Fruit fly (Drosophila melanogaster) whole organism, embryonic: ENCODE results near the gene pHCl-2.

Experiments used
- Ada2b ChIP-seq: fragments of 200-800 bp; sonication (Bioruptor generic); IDR thresholded peaks from 2 replicates; pipeline ENCODE4 v1.3.6; 2022; ENCODE audit warnings: missing biosample characterization, missing genetic modification characterization
- B-H1 ChIP-seq: fragments of 200-800 bp; sonication (Bioruptor generic); IDR thresholded peaks from 3 replicates; pipeline ENCODE4 v1.3.6; 2022; ENCODE audit warnings: missing biosample characterization, missing genetic modification characterization
- Bdp1 ChIP-seq: fragments of 200-800 bp; sonication (Bioruptor generic); optimal IDR thresholded peaks from 3 replicates; lab custom pipeline; 2016; ENCODE audit warnings: missing biosample characterization, missing genetic modification characterization
- CG11560 ChIP-seq: fragments of 200-800 bp; sonication (Bioruptor generic); IDR thresholded peaks from 3 replicates; pipeline ENCODE4 v1.3.6; 2022; ENCODE audit warnings: missing biosample characterization, missing genetic modification characterization
- CG11723 ChIP-seq: fragments of 200-800 bp; sonication (Bioruptor generic); optimal IDR thresholded peaks from 2 replicates; lab custom pipeline; 2017; ENCODE audit warnings: missing biosample characterization, mild to moderate bottlenecking, missing genetic modification characterization
- CG12659 ChIP-seq: fragments of 200-800 bp; sonication (Bioruptor generic); optimal IDR thresholded peaks from 3 replicates; lab custom pipeline; 2017; ENCODE audit warnings: mild to moderate bottlenecking, missing biosample characterization, missing genetic modification reagents, missing genetic modification characterization
- CG13123 ChIP-seq: fragments of 200-800 bp; sonication (Bioruptor generic); optimal IDR thresholded peaks from 2 replicates; lab custom pipeline; 2016; ENCODE audit warnings: missing biosample characterization, missing genetic modification characterization
- CG14050 ChIP-seq: fragments of 200-800 bp; sonication (Bioruptor generic); IDR thresholded peaks from 3 replicates; pipeline ENCODE4 v1.3.6; 2022; ENCODE audit warnings: missing biosample characterization, missing genetic modification characterization
- CG14667 ChIP-seq: fragments of 200-800 bp; sonication (Bioruptor generic); IDR thresholded peaks from 2 replicates; pipeline ENCODE4 v1.3.6; 2022; ENCODE audit warnings: missing biosample characterization, missing genetic modification characterization
- CG15696 ChIP-seq: fragments of 200-800 bp; sonication (Bioruptor generic); optimal IDR thresholded peaks from 2 replicates; lab custom pipeline; 2019; ENCODE audit warnings: missing biosample characterization, mild to moderate bottlenecking, missing genetic modification characterization, moderate library complexity
- CG17385 ChIP-seq: fragments of 200-800 bp; sonication (Bioruptor generic); optimal IDR thresholded peaks from 3 replicates; lab custom pipeline; 2018; ENCODE audit warnings: missing biosample characterization, mild to moderate bottlenecking, missing genetic modification characterization
- CG17912 ChIP-seq: fragments of 200-800 bp; sonication (Bioruptor generic); optimal IDR thresholded peaks from 2 replicates; lab custom pipeline; 2018; ENCODE audit warnings: missing biosample characterization, mild to moderate bottlenecking, missing genetic modification characterization
- CG18262 ChIP-seq: fragments of 200-800 bp; optimal IDR thresholded peaks from 3 replicates; lab custom pipeline; 2019; ENCODE audit warnings: missing biosample characterization, mild to moderate bottlenecking, missing genetic modification characterization, moderate library complexity
- CG18619 ChIP-seq: fragments of 200-800 bp; sonication (Bioruptor generic); optimal IDR thresholded peaks from 3 replicates; lab custom pipeline; 2017; ENCODE audit warnings: missing biosample characterization, mild to moderate bottlenecking, missing genetic modification characterization
- CG2199 ChIP-seq: fragments of 200-800 bp; sonication (Bioruptor generic); IDR thresholded peaks from 3 replicates; pipeline ENCODE4 v1.3.6; 2022; ENCODE audit warnings: missing biosample characterization, missing genetic modification characterization
- CG2202 ChIP-seq: fragments of 200-800 bp; sonication (Bioruptor generic); optimal IDR thresholded peaks from 2 replicates; lab custom pipeline; 2018; ENCODE audit warnings: missing biosample characterization, mild to moderate bottlenecking, missing genetic modification characterization
- CG32772 ChIP-seq: fragments of 200-800 bp; sonication (Bioruptor generic); IDR thresholded peaks from 2 replicates; pipeline ENCODE4 v1.3.6; 2022; ENCODE audit warnings: missing biosample characterization, missing genetic modification characterization
- CG33213 ChIP-seq: fragments of 200-800 bp; sonication (Bioruptor generic); optimal IDR thresholded peaks from 3 replicates; lab custom pipeline; 2016; ENCODE audit warnings: missing biosample characterization, missing genetic modification characterization
- CG3995 ChIP-seq: fragments of 200-800 bp; sonication (Bioruptor generic); optimal IDR thresholded peaks from 3 replicates; lab custom pipeline; 2016; ENCODE audit warnings: missing biosample characterization, missing genetic modification characterization
- CG4282 ChIP-seq: fragments of 200-800 bp; sonication (Bioruptor generic); optimal IDR thresholded peaks from 2 replicates; lab custom pipeline; 2016; ENCODE audit warnings: missing biosample characterization, missing genetic modification characterization
- CG4360 ChIP-seq: fragments of 200-800 bp; sonication (Bioruptor generic); IDR thresholded peaks from 2 replicates; pipeline ENCODE4 v1.3.6; 2022; ENCODE audit warnings: missing biosample characterization, missing genetic modification characterization
- CG6254 ChIP-seq: fragments of 200-800 bp; sonication (Bioruptor generic); optimal IDR thresholded peaks from 3 replicates; lab custom pipeline; 2017; ENCODE audit warnings: mild to moderate bottlenecking, missing biosample characterization, missing genetic modification reagents, missing genetic modification characterization
- CG6683 ChIP-seq: fragments of 200-800 bp; sonication (Bioruptor generic); optimal IDR thresholded peaks from 2 replicates; lab custom pipeline; 2017; ENCODE audit warnings: missing biosample characterization, mild to moderate bottlenecking, missing genetic modification characterization, missing genetic modification reagents
- CG8924 ChIP-seq: fragments of 200-800 bp; optimal IDR thresholded peaks from 3 replicates; lab custom pipeline; 2019; ENCODE audit warnings: missing biosample characterization, mild to moderate bottlenecking, missing genetic modification characterization, moderate library complexity
- CTCF ChIP-seq: fragments of 200-800 bp; sonication (Bioruptor generic); optimal IDR thresholded peaks from 2 replicates; lab custom pipeline; 2017; ENCODE audit warnings: missing biosample characterization, mild to moderate bottlenecking, missing genetic modification characterization, moderate library complexity
- D19A ChIP-seq: fragments of 200-800 bp; optimal IDR thresholded peaks from 3 replicates; lab custom pipeline; 2019; ENCODE audit warnings: missing biosample characterization, mild to moderate bottlenecking, missing genetic modification characterization, moderate library complexity
- Dfd ChIP-seq, 2 experiments: fragments of >200 bp; optimal IDR thresholded peaks; 2 replicates each; lab custom pipeline; 2017; ENCODE audit warnings: missing biosample characterization in 2 of 2, missing genetic modification characterization in 2 of 2
- Elba2 ChIP-seq: fragments of 200-800 bp; sonication (Bioruptor generic); optimal IDR thresholded peaks from 3 replicates; lab custom pipeline; 2016; ENCODE audit warnings: missing biosample characterization, missing genetic modification characterization
- Fer2 ChIP-seq: fragments of 200-800 bp; sonication (Bioruptor generic); optimal IDR thresholded peaks from 2 replicates; lab custom pipeline; 2018; ENCODE audit warnings: missing biosample characterization, mild to moderate bottlenecking, missing genetic modification characterization, moderate library complexity
- Hr3 ChIP-seq: fragments of 200-800 bp; sonication (Bioruptor generic); optimal IDR thresholded peaks from 3 replicates; lab custom pipeline; 2016; ENCODE audit warnings: missing biosample characterization, missing genetic modification characterization
- Max ChIP-seq: fragments of 200-800 bp; sonication (Bioruptor generic); optimal IDR thresholded peaks from 2 replicates; lab custom pipeline; 2016; ENCODE audit warnings: missing biosample characterization, mild to moderate bottlenecking, missing genetic modification characterization
- Meics ChIP-seq: fragments of 200-800 bp; sonication (Bioruptor generic); optimal IDR thresholded peaks from 2 replicates; lab custom pipeline; 2017; ENCODE audit warnings: missing biosample characterization, mild to moderate bottlenecking, missing genetic modification characterization
- Ptx1 ChIP-seq: fragments of 200-800 bp; sonication (Bioruptor generic); IDR thresholded peaks from 2 replicates; pipeline ENCODE4 v1.3.6; 2022; ENCODE audit warnings: missing biosample characterization, missing genetic modification characterization
- ac ChIP-seq: fragments of 200-800 bp; sonication (Bioruptor generic); optimal IDR thresholded peaks from 3 replicates; lab custom pipeline; 2017; ENCODE audit warnings: missing biosample characterization, mild to moderate bottlenecking, missing genetic modification characterization
- amos ChIP-seq: fragments of 200-800 bp; sonication (Bioruptor generic); IDR thresholded peaks from 2 replicates; pipeline ENCODE4 v1.3.6; 2022; ENCODE audit warnings: missing biosample characterization, missing genetic modification characterization; ENCODE audit not compliant: partially characterized antibody
- ato ChIP-seq: fragments of 200-800 bp; sonication (Bioruptor generic); IDR thresholded peaks from 2 replicates; pipeline ENCODE4 v1.3.6; 2022; ENCODE audit warnings: missing biosample characterization, missing genetic modification characterization; ENCODE audit not compliant: partially characterized antibody
- bab2 ChIP-seq: fragments of 200-800 bp; sonication (Bioruptor generic); optimal IDR thresholded peaks from 2 replicates; lab custom pipeline; 2016; ENCODE audit warnings: missing biosample characterization, missing genetic modification characterization
- cg ChIP-seq: fragments of 200-800 bp; sonication (Bioruptor generic); optimal IDR thresholded peaks from 3 replicates; lab custom pipeline; 2019; ENCODE audit warnings: missing biosample characterization, mild to moderate bottlenecking, missing genetic modification characterization, moderate library complexity
- ci ChIP-seq: fragments of 200-800 bp; sonication (Bioruptor generic); IDR thresholded peaks from 3 replicates; pipeline ENCODE4 v1.3.6; 2022; ENCODE audit warnings: missing biosample characterization, missing genetic modification characterization
- gfzf ChIP-seq: fragments of 200-800 bp; sonication (Bioruptor generic); optimal IDR thresholded peaks from 2 replicates; lab custom pipeline; 2016; ENCODE audit warnings: missing biosample characterization, mild to moderate bottlenecking, missing genetic modification characterization, moderate library complexity
- gsb-n ChIP-seq: fragments of 200-800 bp; sonication (Bioruptor generic); optimal IDR thresholded peaks from 3 replicates; lab custom pipeline; 2018; ENCODE audit warnings: missing biosample characterization, mild to moderate bottlenecking, missing genetic modification characterization
- klu ChIP-seq: fragments of 200-800 bp; sonication (Bioruptor generic); IDR thresholded peaks from 2 replicates; pipeline ENCODE4 v1.3.6; 2022; ENCODE audit warnings: missing biosample characterization, missing genetic modification characterization
- lov ChIP-seq, 2 experiments: fragments of 200-800 bp in 1 of 2; fragments of >200 bp in 1 of 2; sonication (Bioruptor generic) in 1 of 2; IDR thresholded peaks in 1 of 2; optimal IDR thresholded peaks in 1 of 2; 2 replicates in 1 of 2; 3 replicates in 1 of 2; pipeline versions ENCODE4 v1.3.6 to Lab custom; 2017 to 2022; ENCODE audit warnings: missing biosample characterization in 1 of 2, missing genetic modification characterization in 1 of 2
- mam ChIP-seq: fragments of 200-800 bp; sonication (Bioruptor generic); optimal IDR thresholded peaks from 3 replicates; lab custom pipeline; 2016; ENCODE audit warnings: missing biosample characterization, missing genetic modification characterization
- mld ChIP-seq: fragments of 200-800 bp; sonication (Bioruptor generic); IDR thresholded peaks from 3 replicates; pipeline ENCODE4 v1.3.6; 2022; ENCODE audit warnings: missing biosample characterization, missing genetic modification characterization; ENCODE audit not compliant: partially characterized antibody
- pb ChIP-seq: fragments of 200-800 bp; sonication (Bioruptor generic); optimal IDR thresholded peaks from 3 replicates; lab custom pipeline; 2016; ENCODE audit warnings: missing biosample characterization, missing genetic modification characterization
- sd ChIP-seq: fragments of 200-800 bp; sonication (Bioruptor generic); optimal IDR thresholded peaks from 3 replicates; lab custom pipeline; 2018; ENCODE audit warnings: missing biosample characterization, mild to moderate bottlenecking, missing genetic modification characterization, moderate library complexity
- slp2 ChIP-seq: fragments of 200-800 bp; sonication (Bioruptor generic); optimal IDR thresholded peaks from 2 replicates; lab custom pipeline; 2016; ENCODE audit warnings: missing biosample characterization, missing genetic modification characterization
- sqz ChIP-seq: fragments of 200-800 bp; sonication (Bioruptor generic); optimal IDR thresholded peaks from 3 replicates; lab custom pipeline; 2018; ENCODE audit warnings: missing biosample characterization, mild to moderate bottlenecking, missing genetic modification characterization
- tio ChIP-seq: fragments of 200-800 bp; sonication (Bioruptor generic); optimal IDR thresholded peaks from 2 replicates; lab custom pipeline; 2017; ENCODE audit warnings: missing biosample characterization, missing genetic modification characterization, inconsistent platforms
- usp ChIP-seq: fragments of >200 bp; optimal IDR thresholded peaks from 2 replicates; lab custom pipeline; 2017; ENCODE audit warnings: missing biosample characterization, missing genetic modification characterization
- wdn ChIP-seq: fragments of 200-800 bp; sonication (Bioruptor generic); IDR thresholded peaks from 2 replicates; pipeline ENCODE4 v1.3.6; 2022; ENCODE audit warnings: missing biosample characterization, missing genetic modification characterization

The pHCl-2 gene

dm6 chr3R:31310883-31311397, 5.8 kb upstream of the pHCl-2 start, which contains the start of gene CG34347 (continued):
- peak; percentile 82; the same call in 2 of the 3 replicates for TF ChIP-seq ci
- TF ChIP-seq klu (GFP tag; lab: Robert Waterston, UW) = no peak
- TF ChIP-seq B-H1 (GFP tag; lab: Robert Waterston, UW) = no peak
- no peak for TF ChIP-seq CG2202 (tag; lab: Kevin White, UChicago)
- TF ChIP-seq mam (GFP tag; lab: Kevin White, UChicago) = no peak
- no peak for TF ChIP-seq gfzf
- TF ChIP-seq usp = no peak
- TF ChIP-seq Hr3 (GFP tag; lab: Kevin White, UChicago) = no peak
- TF ChIP-seq CG6254 = no peak
- no peak for TF ChIP-seq ac (GFP tag; lab: Kevin White, UChicago)
- no peak for TF ChIP-seq tio (GFP tag; lab: Kevin White, UChicago)
- TF ChIP-seq bab2 (GFP tag; lab: Kevin White, UChicago) = no peak
- TF ChIP-seq CG18619 (GFP tag; lab: Kevin White, UChicago) = no peak
- TF ChIP-seq CG11723 = no peak
- no peak for TF ChIP-seq CG14667 (GFP tag; lab: Robert Waterston, UW)
- TF ChIP-seq cg (GFP tag; lab: Kevin White, UChicago) = no peak
- peak; percentile 50; the same call in 1 of the 2 replicates for TF ChIP-seq ato
- TF ChIP-seq Ada2b = no peak
- TF ChIP-seq CG4282 (GFP tag; lab: Kevin White, UChicago) = no peak
- no peak for TF ChIP-seq wdn (GFP tag; lab: Robert Waterston, UW)
- no peak for TF ChIP-seq lov (optimal IDR thresholded peaks at IDR 0.05; lab: Kevin White, UChicago)
- 0 out of 3 replicates have a peak, but pooled peaks have one; percentile 22 for TF ChIP-seq lov (GFP tag; IDR thresholded peaks at IDR 0.05; lab: Robert Waterston, UW)
- no peak for TF ChIP-seq CG14050
- no peak for TF ChIP-seq Fer2 (tag; lab: Kevin White, UChicago)
- TF ChIP-seq CG15696 = no peak
- peak; percentile 54 for TF ChIP-seq sd
- TF ChIP-seq gsb-n (tag; lab: Kevin White, UChicago) = no peak
- no peak for TF ChIP-seq CG18262 (tag; lab: Kevin White, UChicago)
- TF ChIP-seq CG33213 (GFP tag; lab: Kevin White, UChicago) = no peak
- TF ChIP-seq CTCF = no peak
- TF ChIP-seq amos = peak; percentile 46; the same call in 1 of the 2 replicates
- TF ChIP-seq CG17912 (GFP tag; lab: Kevin White, UChicago) = no peak
- no peak for TF ChIP-seq mld (GFP tag; lab: Robert Waterston, UW)
- TF ChIP-seq CG13123 (GFP tag; lab: Kevin White, UChicago) = no peak
- no peak for TF ChIP-seq CG8924 (tag; lab: Kevin White, UChicago)
- TF ChIP-seq CG6683 = no peak
- no peak for TF ChIP-seq CG4360 (GFP tag; lab: Robert Waterston, UW)
- TF ChIP-seq CG12659 (GFP tag; lab: Kevin White, UChicago) = no peak
- no peak for TF ChIP-seq D19A (tag; lab: Kevin White, UChicago)
- TF ChIP-seq pb = peak; percentile 6
- TF ChIP-seq Ptx1 (GFP tag; lab: Robert Waterston, UW) = no peak
- no peak for TF ChIP-seq CG32772
- TF ChIP-seq Dfd (GFP tag; optimal IDR thresholded peaks at IDR 0.05; lab: Kevin White, UChicago) = no peak
- no peak for TF ChIP-seq sqz (GFP tag; lab: Kevin White, UChicago)
- TF ChIP-seq Meics (GFP tag; lab: Kevin White, UChicago) = no peak
- no peak for TF ChIP-seq slp2 (GFP tag; lab: Kevin White, UChicago)
- no peak for TF ChIP-seq CG17385 (GFP tag; lab: Kevin White, UChicago)
- TF ChIP-seq CG11560 (tag; lab: Robert Waterston, UW) = no peak
- TF ChIP-seq Elba2 (GFP tag; lab: Kevin White, UChicago) = no peak
- TF ChIP-seq Bdp1 (GFP tag; lab: Kevin White, UChicago) = no peak
- no peak for TF ChIP-seq CG3995 (GFP tag; lab: Kevin White, UChicago)
- TF ChIP-seq Max (GFP tag; lab: Kevin White, UChicago) = peak; percentile 58
- TF ChIP-seq CG2199 (GFP tag; lab: Robert Waterston, UW) = 0 out of 3 replicates have a peak, but pooled peaks have one; percentile 49
